Fruit fly (Drosophila melanogaster) whole organism: ENCODE measurements around the gene Cyp18a1.

ENCODE experiments used
- CG8478 ChIP-seq: fragments of >200 bp; optimal IDR thresholded peaks from 2 replicates; lab custom pipeline; 2018; ENCODE audit warnings: inconsistent platforms
- EcR ChIP-seq, 2 experiments: fragments of >200 bp; optimal IDR thresholded peaks; 2 replicates each; lab custom pipeline; 2017; ENCODE audit warnings: missing biosample characterization in 2 of 2, missing genetic modification characterization in 2 of 2, missing genetic modification reagents in 2 of 2
- usp ChIP-seq: fragments of >200 bp; optimal IDR thresholded peaks from 2 replicates; lab custom pipeline; 2017; ENCODE audit warnings: missing biosample characterization, missing genetic modification characterization, mixed read lengths

DNA sequence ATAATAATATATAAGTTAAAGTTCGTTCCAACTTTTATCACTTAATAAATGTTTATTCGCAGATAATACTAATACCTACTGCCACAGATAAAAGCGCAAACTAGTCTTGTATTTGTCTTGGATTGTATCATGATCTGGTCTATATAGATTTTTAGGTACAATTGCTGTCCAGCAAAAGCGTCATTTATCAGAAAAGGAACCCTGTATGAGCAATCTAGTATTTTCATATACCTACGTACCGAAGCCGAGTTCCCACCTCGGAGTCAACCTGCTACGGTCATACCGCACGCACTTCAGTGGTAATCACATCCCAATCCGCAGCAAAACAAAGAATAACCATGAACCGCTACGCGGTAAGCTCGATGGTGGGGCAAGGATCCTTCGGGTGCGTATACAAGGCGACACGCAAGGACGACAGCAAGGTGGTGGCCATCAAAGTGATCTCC is 35.3 kb downstream of the Cyp18a1 start, which contains the start of gene fu:
- TF ChIP-seq CG8478 (lab: Kevin White, UChicago) (no peak), usp (GFP tag; lab: Kevin White, UChicago) (no peak), EcR (GFP tag; optimal IDR thresholded peaks at IDR 0.05; lab: Kevin White, UChicago) (no peak)
